Worm (Caenorhabditis elegans) whole organism, late embryonic: Measurements from ENCODE around the gene F32F2.4.

ENCODE experiments used
- C08G9.2 ChIP-seq: sonication (generic microtip); optimal IDR thresholded peaks from 2 replicates; lab custom pipeline; 2016; ENCODE audit warnings: mild to moderate bottlenecking, missing genetic modification characterization, moderate library complexity, missing compliant biosample characterization
- C38D4.7 ChIP-seq: fragments of 200-800 bp; sonication (Bioruptor generic); optimal IDR thresholded peaks from 2 replicates; lab custom pipeline; 2018; ENCODE audit warnings: mild to moderate bottlenecking, missing genetic modification characterization, moderate library complexity, missing compliant biosample characterization
- T23F11.4 ChIP-seq: fragments of 200-800 bp; sonication (Bioruptor generic); optimal IDR thresholded peaks from 2 replicates; lab custom pipeline; 2018; ENCODE audit warnings: mild to moderate bottlenecking, missing genetic modification characterization, missing compliant biosample characterization
- Y22D7AL.16 ChIP-seq: sonication (generic microtip); optimal IDR thresholded peaks from 2 replicates; lab custom pipeline; 2016; ENCODE audit warnings: missing genetic modification characterization, missing compliant biosample characterization
- ceh-31 ChIP-seq: sonication (generic microtip); optimal IDR thresholded peaks from 2 replicates; lab custom pipeline; 2016; ENCODE audit warnings: missing genetic modification characterization, missing compliant biosample characterization
- ceh-48 ChIP-seq: sonication (generic microtip); optimal IDR thresholded peaks from 2 replicates; lab custom pipeline; 2016; ENCODE audit warnings: missing genetic modification characterization, inconsistent platforms, missing compliant biosample characterization
- dmd-4 ChIP-seq: sonication (generic microtip); optimal IDR thresholded peaks from 2 replicates; lab custom pipeline; 2016; ENCODE audit warnings: borderline replicate concordance, missing genetic modification characterization, missing compliant biosample characterization
- hlh-8 ChIP-seq: sonication (generic microtip); optimal IDR thresholded peaks from 2 replicates; lab custom pipeline; 2016; ENCODE audit warnings: missing genotype, missing genetic modification characterization, missing compliant biosample characterization
- lin-11 ChIP-seq: fragments of 200-800 bp; sonication (Bioruptor generic); optimal IDR thresholded peaks from 2 replicates; lab custom pipeline; 2018; ENCODE audit warnings: mild to moderate bottlenecking, missing genetic modification characterization, missing compliant biosample characterization
- mec-3 ChIP-seq: sonication (generic microtip); optimal IDR thresholded peaks from 2 replicates; lab custom pipeline; 2016; ENCODE audit warnings: borderline replicate concordance, missing genetic modification characterization, missing compliant biosample characterization
- nfya-1 ChIP-seq: sonication (generic microtip); optimal IDR thresholded peaks from 2 replicates; lab custom pipeline; 2017; ENCODE audit warnings: missing genetic modification characterization, mild to moderate bottlenecking, missing compliant biosample characterization, antibody characterized with exemption, moderate library complexity
- sox-2 ChIP-seq: fragments of 200-800 bp; sonication (Bioruptor generic); IDR thresholded peaks from 2 replicates; pipeline ENCODE4 v1.3.6; 2022; ENCODE audit warnings: missing genetic modification reagents, missing genetic modification characterization, missing compliant biosample characterization
- sox-4 ChIP-seq: sonication (generic microtip); optimal IDR thresholded peaks from 2 replicates; lab custom pipeline; 2017; ENCODE audit warnings: mild to moderate bottlenecking, missing genetic modification characterization, inconsistent platforms, missing compliant biosample characterization

DNA sequence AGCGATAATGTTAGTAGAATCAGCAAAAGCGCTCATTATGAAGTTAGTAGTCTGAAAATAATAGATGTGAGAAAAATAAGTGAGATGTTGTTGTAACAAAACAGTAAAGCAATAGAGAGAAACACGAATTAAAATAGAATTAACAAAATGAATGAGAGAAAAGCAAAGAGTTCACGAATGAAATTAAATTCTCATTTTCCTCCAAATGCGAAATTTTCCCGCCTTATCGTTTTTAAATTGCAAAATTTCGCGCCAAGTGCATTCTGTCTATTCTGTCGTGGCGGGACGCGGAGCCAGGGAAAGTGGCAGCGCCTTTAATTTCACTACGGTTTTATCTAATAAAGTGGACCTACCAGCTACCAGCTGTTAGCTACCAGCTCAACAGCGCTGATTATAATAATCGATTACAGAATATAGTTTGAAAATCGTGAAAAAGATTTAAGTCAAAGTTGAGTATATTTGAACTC, 36.2 kb downstream of the F32F2.4 start, which contains the start of gene nasp-2:
- no peak for TF ChIP-seq sox-4
- TF ChIP-seq Y22D7AL.16 (tag; lab: Kevin White, UChicago): no peak
- no peak for TF ChIP-seq hlh-8 (tag; lab: Kevin White, UChicago)
- no peak for TF ChIP-seq T23F11.4
- TF ChIP-seq C38D4.7 (GFP tag; lab: Kevin White, UChicago): no peak
- no peak for TF ChIP-seq dmd-4 (tag; lab: Kevin White, UChicago)
- no peak for TF ChIP-seq mec-3 (tag; lab: Kevin White, UChicago)
- TF ChIP-seq ceh-31 (tag; lab: Kevin White, UChicago): no peak
- TF ChIP-seq nfya-1 (tag; lab: Kevin White, UChicago): no peak
- no peak for TF ChIP-seq sox-2 (GFP tag; lab: Robert Waterston, UW)
- TF ChIP-seq lin-11 (tag; lab: Kevin White, UChicago): no peak
- TF ChIP-seq C08G9.2 (tag; lab: Kevin White, UChicago): no peak
- TF ChIP-seq ceh-48 (tag; lab: Kevin White, UChicago): no peak
